Worm (Caenorhabditis elegans) whole organism, L1 larva: ENCODE data around the gene pcp-3.

Experiments
- C34B4.2 ChIP-seq: sonication (generic microtip); optimal IDR thresholded peaks from 2 replicates; lab custom pipeline; 2017; ENCODE audit warnings: mild to moderate bottlenecking, missing genetic modification characterization, missing compliant biosample characterization
- F16B12.6 ChIP-seq: fragments of 150-350 bp; optimal IDR thresholded peaks from 2 replicates; lab custom pipeline; 2014; ENCODE audit warnings: missing biosample characterization, missing genetic modification characterization
- aha-1 ChIP-seq: fragments of 150-350 bp; optimal IDR thresholded peaks from 2 replicates; lab custom pipeline; 2014; ENCODE audit warnings: missing biosample characterization, missing genetic modification characterization
- alr-1 ChIP-seq: fragments of 200-800 bp; sonication (Bioruptor generic); optimal IDR thresholded peaks from 2 replicates; lab custom pipeline; 2018; ENCODE audit warnings: borderline replicate concordance, mild to moderate bottlenecking, missing genetic modification characterization, missing compliant biosample characterization
- aly-2 ChIP-seq: fragments of 150-350 bp; optimal IDR thresholded peaks from 2 replicates; lab custom pipeline; 2014; ENCODE audit warnings: missing biosample characterization, missing genetic modification characterization
- ama-1 ChIP-seq: fragments of 150-350 bp; optimal IDR thresholded peaks from 2 replicates; lab custom pipeline; 2014
- ceh-8 ChIP-seq: fragments of 200-800 bp; sonication (Bioruptor generic); optimal IDR thresholded peaks from 2 replicates; lab custom pipeline; 2018; ENCODE audit warnings: mild to moderate bottlenecking, missing genetic modification characterization, moderate library complexity, missing compliant biosample characterization
- ceh-90 ChIP-seq: sonication (generic microtip); optimal IDR thresholded peaks from 2 replicates; lab custom pipeline; 2016; ENCODE audit warnings: missing genetic modification characterization, missing compliant biosample characterization
- ces-1 ChIP-seq: fragments of 150-350 bp; optimal IDR thresholded peaks from 2 replicates; lab custom pipeline; 2014; ENCODE audit warnings: missing biosample characterization, missing genetic modification reagents, missing genetic modification characterization
- dpl-1 ChIP-seq, 3 experiments: fragments of 150-350 bp in 2 of 3; sonication (generic microtip) in 1 of 3; optimal IDR thresholded peaks; 2 replicates each; lab custom pipeline; 2014 to 2017; ENCODE audit warnings: missing biosample characterization in 3 of 3, missing genetic modification characterization in 3 of 3, missing genetic modification reagents in 3 of 3
- dsc-1 ChIP-seq: sonication (generic microtip); optimal IDR thresholded peaks from 2 replicates; lab custom pipeline; 2016; ENCODE audit warnings: mild to moderate bottlenecking, missing genetic modification characterization, missing compliant biosample characterization
- efl-1 ChIP-seq, 4 experiments: fragments of 150-350 bp; optimal IDR thresholded peaks in 3 of 4; peaks in 1 of 4; 1 replicate in 1 of 4; 2 replicates in 3 of 4; lab custom pipeline; 2014; ENCODE audit warnings: missing biosample characterization in 2 of 4, missing genetic modification characterization in 2 of 4, missing genetic modification reagents in 2 of 4
- efl-3 ChIP-seq: fragments of 200-800 bp; sonication (Bioruptor generic); optimal IDR thresholded peaks from 2 replicates; lab custom pipeline; 2018; ENCODE audit warnings: mild to moderate bottlenecking, missing genetic modification characterization, missing compliant biosample characterization
- egl-27 ChIP-seq, 2 experiments: fragments of 150-350 bp in 1 of 2; sonication (generic microtip); optimal IDR thresholded peaks; 3 replicates each; lab custom pipeline; 2017 to 2018; ENCODE audit warnings: missing biosample characterization in 2 of 2, missing genetic modification characterization in 2 of 2, missing genetic modification reagents in 2 of 2
- ets-5 ChIP-seq: fragments of 200-800 bp; sonication (Bioruptor generic); IDR thresholded peaks from 2 replicates; pipeline ENCODE4 v1.3.6; 2022; ENCODE audit warnings: missing genetic modification characterization, missing compliant biosample characterization
- fkh-10 ChIP-seq: sonication (generic microtip); optimal IDR thresholded peaks from 2 replicates; lab custom pipeline; 2017; ENCODE audit warnings: missing biosample characterization, missing genetic modification reagents, missing genetic modification characterization
- fkh-8 ChIP-seq: sonication (generic microtip); optimal IDR thresholded peaks from 2 replicates; lab custom pipeline; 2016; ENCODE audit warnings: mild to moderate bottlenecking, missing genetic modification characterization, missing compliant biosample characterization
- fos-1 ChIP-seq: fragments of 150-350 bp; optimal IDR thresholded peaks from 2 replicates; lab custom pipeline; 2014; ENCODE audit warnings: missing biosample characterization, missing genetic modification characterization
- hlh-17 ChIP-seq: fragments of 200-800 bp; sonication (Bioruptor generic); optimal IDR thresholded peaks from 2 replicates; lab custom pipeline; 2018; ENCODE audit warnings: missing genetic modification characterization, mild to moderate bottlenecking, missing compliant biosample characterization, moderate library complexity, borderline replicate concordance
- hlh-4 ChIP-seq: sonication (generic microtip); optimal IDR thresholded peaks from 2 replicates; lab custom pipeline; 2016; ENCODE audit warnings: mild to moderate bottlenecking, missing genetic modification characterization, missing compliant biosample characterization
- hpl-2 ChIP-seq: fragments of 150-350 bp; optimal IDR thresholded peaks from 2 replicates; lab custom pipeline; 2014; ENCODE audit warnings: missing biosample characterization, missing genetic modification reagents, missing genetic modification characterization
- irx-1 ChIP-seq: sonication (generic microtip); optimal IDR thresholded peaks from 2 replicates; lab custom pipeline; 2016; ENCODE audit warnings: missing genetic modification characterization, missing compliant biosample characterization
- isw-1 ChIP-seq: fragments of 200-800 bp; sonication (Bioruptor generic); IDR thresholded peaks from 2 replicates; pipeline ENCODE4 v1.3.6; 2022; ENCODE audit warnings: missing genetic modification characterization, missing compliant biosample characterization
- lin-14 ChIP-seq: fragments of 200-800 bp; sonication (Bioruptor generic); optimal IDR thresholded peaks from 2 replicates; lab custom pipeline; 2018; ENCODE audit warnings: mild to moderate bottlenecking, missing genetic modification characterization, moderate library complexity, missing compliant biosample characterization
- lin-39 ChIP-seq: fragments of 150-350 bp; optimal IDR thresholded peaks from 2 replicates; lab custom pipeline; 2014; ENCODE audit warnings: missing biosample characterization, missing genetic modification reagents, missing genetic modification characterization
- lir-3 ChIP-seq: sonication (generic microtip); optimal IDR thresholded peaks from 2 replicates; lab custom pipeline; 2016; ENCODE audit warnings: mild to moderate bottlenecking, missing genetic modification characterization, moderate library complexity, missing compliant biosample characterization; ENCODE audit not compliant: poor library complexity
- mab-9 ChIP-seq: fragments of 200-800 bp; sonication (Bioruptor generic); IDR thresholded peaks from 2 replicates; pipeline ENCODE4 v1.3.6; 2022; ENCODE audit warnings: missing genetic modification reagents, missing genetic modification characterization, missing compliant biosample characterization
- mef-2 ChIP-seq: fragments of 150-350 bp; optimal IDR thresholded peaks from 2 replicates; lab custom pipeline; 2014; ENCODE audit warnings: missing biosample characterization, missing genetic modification characterization
- mep-1 ChIP-seq: fragments of 150-350 bp; optimal IDR thresholded peaks from 2 replicates; lab custom pipeline; 2014; ENCODE audit warnings: missing biosample characterization, missing genetic modification characterization
- nhr-19 ChIP-seq: fragments of 200-800 bp; sonication (Bioruptor generic); conservative IDR thresholded peaks from 2 replicates; pipeline ENCODE4 v1.3.6; 2022; ENCODE audit warnings: missing genetic modification characterization, missing compliant biosample characterization
- nhr-20 ChIP-seq: sonication (generic microtip); optimal IDR thresholded peaks from 2 replicates; lab custom pipeline; 2016; ENCODE audit warnings: mild to moderate bottlenecking, missing genetic modification characterization, missing compliant biosample characterization
- nhr-237 ChIP-seq: fragments of 150-350 bp; optimal IDR thresholded peaks from 2 replicates; lab custom pipeline; 2014; ENCODE audit warnings: missing biosample characterization, missing genetic modification characterization
- nhr-28 ChIP-seq: fragments of 150-350 bp; optimal IDR thresholded peaks from 2 replicates; lab custom pipeline; 2014; ENCODE audit warnings: missing biosample characterization, missing genetic modification characterization
- nhr-71 ChIP-seq: sonication (generic microtip); optimal IDR thresholded peaks from 2 replicates; lab custom pipeline; 2016; ENCODE audit warnings: mild to moderate bottlenecking, missing genetic modification characterization, moderate library complexity, missing compliant biosample characterization
- nhr-76 ChIP-seq: sonication (generic microtip); optimal IDR thresholded peaks from 2 replicates; lab custom pipeline; 2017; ENCODE audit warnings: missing biosample characterization, missing genetic modification characterization
- nhr-84 ChIP-seq: sonication (generic microtip); optimal IDR thresholded peaks from 2 replicates; lab custom pipeline; 2017; ENCODE audit warnings: missing biosample characterization, missing genetic modification characterization
- nhr-90 ChIP-seq: sonication (generic microtip); optimal IDR thresholded peaks from 2 replicates; lab custom pipeline; 2016; ENCODE audit warnings: mild to moderate bottlenecking, missing genetic modification characterization, missing compliant biosample characterization; ENCODE audit not compliant: poor library complexity
- pag-3 ChIP-seq: sonication (generic microtip); optimal IDR thresholded peaks from 2 replicates; lab custom pipeline; 2017; ENCODE audit warnings: missing genetic modification characterization, mild to moderate bottlenecking, missing compliant biosample characterization, antibody characterized with exemption, borderline replicate concordance; ENCODE audit not compliant: insufficient read depth
- pax-3 ChIP-seq: fragments of 200-800 bp; sonication (Bioruptor generic); optimal IDR thresholded peaks from 2 replicates; lab custom pipeline; 2018; ENCODE audit warnings: mild to moderate bottlenecking, missing genetic modification characterization, moderate library complexity, missing compliant biosample characterization
- pqm-1 ChIP-seq: sonication (generic microtip); optimal IDR thresholded peaks from 3 replicates; lab custom pipeline; 2017; ENCODE audit warnings: missing biosample characterization, missing genetic modification characterization
- rnt-1 ChIP-seq: sonication (generic microtip); optimal IDR thresholded peaks from 2 replicates; lab custom pipeline; 2016; ENCODE audit warnings: mild to moderate bottlenecking, missing genetic modification characterization, moderate library complexity, missing compliant biosample characterization
- sox-4 ChIP-seq: sonication (generic microtip); optimal IDR thresholded peaks from 2 replicates; lab custom pipeline; 2016; ENCODE audit warnings: missing genetic modification characterization, missing compliant biosample characterization
- sptf-1 ChIP-seq: fragments of 150-350 bp; optimal IDR thresholded peaks from 2 replicates; lab custom pipeline; 2014; ENCODE audit warnings: missing biosample characterization, missing genetic modification characterization
- unc-130 ChIP-seq: fragments of 150-350 bp; optimal IDR thresholded peaks from 2 replicates; lab custom pipeline; 2017; ENCODE audit warnings: missing biosample characterization, missing genetic modification characterization, inconsistent platforms
- unc-30 ChIP-seq: sonication (generic microtip); optimal IDR thresholded peaks from 2 replicates; lab custom pipeline; 2017; ENCODE audit warnings: missing biosample characterization, missing genetic modification characterization
- unc-62 ChIP-seq: fragments of 150-350 bp; optimal IDR thresholded peaks from 2 replicates; lab custom pipeline; 2014; ENCODE audit warnings: missing biosample characterization, missing genetic modification reagents, missing genetic modification characterization
- unc-86 ChIP-seq: sonication (generic microtip); optimal IDR thresholded peaks from 2 replicates; lab custom pipeline; 2016; ENCODE audit warnings: missing genetic modification characterization, missing compliant biosample characterization
- unc-98 ChIP-seq: fragments of 200-800 bp; sonication (Bioruptor generic); IDR thresholded peaks from 2 replicates; pipeline ENCODE4 v1.3.6; 2022; ENCODE audit warnings: missing genetic modification characterization, missing compliant biosample characterization
- xbp-1 ChIP-seq: sonication (generic microtip); optimal IDR thresholded peaks from 2 replicates; lab custom pipeline; 2016; ENCODE audit warnings: missing genetic modification characterization, missing compliant biosample characterization
- zag-1 ChIP-seq: fragments of 150-350 bp; optimal IDR thresholded peaks from 2 replicates; lab custom pipeline; 2014; ENCODE audit warnings: missing biosample characterization, missing genetic modification characterization
- zip-4 ChIP-seq: fragments of 200-800 bp; sonication (Bioruptor generic); optimal IDR thresholded peaks from 2 replicates; lab custom pipeline; 2018; ENCODE audit warnings: mild to moderate bottlenecking, missing genetic modification characterization, moderate library complexity, missing compliant biosample characterization
- ztf-11 ChIP-seq, 2 experiments: sonication (generic microtip); optimal IDR thresholded peaks; 2 replicates each; lab custom pipeline; 2016 to 2017; ENCODE audit warnings: missing genetic modification characterization in 2 of 2, missing biosample characterization in 1 of 2, missing compliant biosample characterization in 1 of 2
- ztf-4 ChIP-seq: fragments of 150-350 bp; optimal IDR thresholded peaks from 2 replicates; lab custom pipeline; 2014; ENCODE audit warnings: missing biosample characterization, missing genetic modification characterization

The pcp-3 gene

DNA sequence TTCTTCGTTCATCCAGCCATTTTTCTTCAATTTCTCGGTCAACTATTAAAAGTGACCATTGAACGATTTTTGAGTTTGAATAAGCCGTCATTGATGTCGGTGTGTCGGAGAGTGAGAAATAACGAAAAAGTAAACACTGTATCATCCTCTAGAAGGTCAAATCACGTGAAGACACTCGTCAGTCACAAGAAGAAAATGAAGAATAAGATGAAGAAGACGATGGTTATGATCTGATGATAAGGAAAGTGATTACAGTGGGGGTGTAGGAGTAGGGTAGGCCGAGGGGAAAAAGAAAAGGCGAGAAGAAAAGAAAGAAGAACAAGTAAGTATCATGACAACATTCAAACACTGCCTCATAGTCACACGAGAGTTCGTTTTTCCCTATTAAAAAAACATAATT lies 39.3 kb upstream of the pcp-3 start (continued):
- TF ChIP-seq lin-14 (GFP tag; lab: Kevin White, UChicago) = peak; percentile 85
- TF ChIP-seq mef-2 (tag; lab: Kevin White, UChicago) = no peak
- TF ChIP-seq unc-98 (GFP tag; lab: Robert Waterston, UW) = no peak
- no peak for TF ChIP-seq alr-1
- no peak for TF ChIP-seq nhr-76 (tag; lab: Kevin White, UChicago)
- no peak for TF ChIP-seq ets-5 (GFP tag; lab: Robert Waterston, UW)
- no peak for TF ChIP-seq egl-27 (tag; optimal IDR thresholded peaks at IDR 0.05; lab: Kevin White, UChicago)
- no peak for TF ChIP-seq unc-86 (tag; lab: Kevin White, UChicago)
- no peak for TF ChIP-seq rnt-1 (tag; lab: Kevin White, UChicago)
- TF ChIP-seq fos-1 (tag; lab: Kevin White, UChicago) = peak; percentile 60
- TF ChIP-seq nhr-71 = peak; percentile 90
- peak; percentile 90 for TF ChIP-seq nhr-90 (tag; lab: Kevin White, UChicago)
- TF ChIP-seq mab-9 (GFP tag; lab: Robert Waterston, UW) = no peak
- TF ChIP-seq ztf-11 (tag; optimal IDR thresholded peaks at IDR 0.05; lab: Kevin White, UChicago) = no peak
- TF ChIP-seq efl-3 (GFP tag; lab: Kevin White, UChicago) = no peak
- no peak for TF ChIP-seq lin-39 (tag; lab: Kevin White, UChicago)
- TF ChIP-seq nhr-28 (tag; lab: Kevin White, UChicago) = no peak
- no peak for TF ChIP-seq unc-30 (tag; lab: Kevin White, UChicago)
- no peak for TF ChIP-seq ceh-90 (tag; lab: Kevin White, UChicago)
- TF ChIP-seq nhr-19 (GFP tag; lab: Robert Waterston, UW) = peak; percentile 84
- no peak for TF ChIP-seq pag-3 (tag; lab: Kevin White, UChicago)
- peak; percentile 36 for TF ChIP-seq ztf-4 (tag; lab: Kevin White, UChicago)
- TF ChIP-seq unc-130 (tag; lab: Kevin White, UChicago) = peak; percentile 23
- no peak for TF ChIP-seq F16B12.6 (tag; lab: Kevin White, UChicago)
- TF ChIP-seq xbp-1 = peak; percentile 30
- no peak for TF ChIP-seq sox-4 (tag; lab: Kevin White, UChicago)
- peak; percentile 72 for TF ChIP-seq mep-1 (tag; lab: Kevin White, UChicago)
- TF ChIP-seq zip-4 = no peak
- no peak for TF ChIP-seq zag-1 (tag; lab: Kevin White, UChicago)
- peak; percentile 34 for TF ChIP-seq irx-1 (tag; lab: Kevin White, UChicago)
- TF ChIP-seq nhr-237 (tag; lab: Kevin White, UChicago) = no peak
- no peak for TF ChIP-seq nhr-84 (tag; lab: Kevin White, UChicago)
- TF ChIP-seq dsc-1 (tag; lab: Kevin White, UChicago) = no peak
- TF ChIP-seq C34B4.2 (tag; lab: Kevin White, UChicago) = no peak
- no peak for TF ChIP-seq hpl-2 (GFP tag; lab: Kevin White, UChicago)
- no peak for TF ChIP-seq pqm-1
- peak; percentile 17 for TF ChIP-seq ama-1 (lab: Kevin White, UChicago)
- peak; percentile 92 for TF ChIP-seq nhr-20
- no peak for TF ChIP-seq aha-1
- TF ChIP-seq ces-1 (GFP tag; lab: Kevin White, UChicago) = no peak
- TF ChIP-seq unc-62 = no peak
- TF ChIP-seq sptf-1 (tag; lab: Kevin White, UChicago) = no peak
- no peak for TF ChIP-seq hlh-17
- peak; percentile 6 to 39 for TF ChIP-seq efl-1 (optimal IDR thresholded peaks at IDR 0.05; lab: Kevin White, UChicago)
- peak in 1 of 2 experiments; percentile 92 for TF ChIP-seq efl-1 (GFP tag; optimal IDR thresholded peaks at IDR 0.05 in 1 of 2; lab: Kevin White, UChicago)
- TF ChIP-seq isw-1 (GFP tag; lab: Robert Waterston, UW) = no peak
- TF ChIP-seq aly-2 (tag; lab: Kevin White, UChicago) = no peak
- no peak for TF ChIP-seq hlh-4 (tag; lab: Kevin White, UChicago)
- TF ChIP-seq dpl-1 (GFP tag; optimal IDR thresholded peaks at IDR 0.05; lab: Kevin White, UChicago) = peak in 2 of 3 experiments; percentile 27 to 37
- no peak for TF ChIP-seq ceh-8
- no peak for TF ChIP-seq fkh-8 (tag; lab: Kevin White, UChicago)
- TF ChIP-seq pax-3 (tag; lab: Kevin White, UChicago) = no peak
- peak; percentile 7 for TF ChIP-seq lir-3 (tag; lab: Kevin White, UChicago)
- TF ChIP-seq fkh-10 (GFP tag; lab: Kevin White, UChicago) = no peak
